Worm (Caenorhabditis elegans): ENCODE measurements around the gene K04G11.1.

DNA sequence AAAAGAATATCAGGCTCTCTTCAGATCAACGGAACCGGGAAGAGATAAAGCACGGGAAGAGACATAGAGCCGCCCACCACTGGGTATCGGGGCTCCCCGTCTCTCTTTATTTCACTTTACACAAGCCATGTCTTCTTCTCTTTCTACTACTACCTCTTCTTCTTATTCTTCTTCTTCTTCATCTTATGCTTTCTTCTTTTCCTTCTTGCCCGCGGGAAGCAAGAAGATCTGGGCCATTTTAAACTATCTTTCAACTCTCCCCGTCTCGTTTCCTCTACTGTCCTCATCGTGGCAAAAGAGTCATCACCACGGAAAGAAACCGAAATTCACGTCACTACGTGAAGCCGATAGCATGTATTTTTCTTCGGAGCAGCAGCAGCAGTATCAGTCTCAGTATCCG is 42.7 kb upstream of the K04G11.1 start:
- no peak for TF ChIP-seq elt-1 (tag; optimal IDR thresholded peaks at IDR 0.05; ENCODE audit: borderline replicate concordance, insufficient read depth)
- TF ChIP-seq unc-62 (GFP tag; optimal IDR thresholded peaks at IDR 0.05), result peak; percentile 49
- TF ChIP-seq snpc-4 (tag; optimal IDR thresholded peaks at IDR 0.05), result no peak
- no peak for TF ChIP-seq nhr-237 (tag; optimal IDR thresholded peaks at IDR 0.05)
- TF ChIP-seq lin-13 (tag; optimal IDR thresholded peaks at IDR 0.05), result no peak
- no peak for TF ChIP-seq nhr-28 (tag; optimal IDR thresholded peaks at IDR 0.05)
